Worm (Caenorhabditis elegans) whole organism, L4 larva: ENCODE data around the gene dod-24.

Experiments
- ceh-62 ChIP-seq: sonication (generic microtip); optimal IDR thresholded peaks from 2 replicates; lab custom pipeline; 2017; ENCODE audit warnings: missing biosample characterization, missing genetic modification characterization
- ceh-82 ChIP-seq: sonication (generic microtip); optimal IDR thresholded peaks from 2 replicates; lab custom pipeline; 2017; ENCODE audit warnings: missing biosample characterization, missing genetic modification characterization
- ces-1 ChIP-seq: fragments of 150-350 bp; sonication (generic microtip); optimal IDR thresholded peaks from 4 replicates; lab custom pipeline; 2014; ENCODE audit warnings: missing biosample characterization, missing genetic modification reagents, missing genetic modification characterization
- fos-1 ChIP-seq: fragments of 150-350 bp; optimal IDR thresholded peaks from 2 replicates; lab custom pipeline; 2014; ENCODE audit warnings: missing biosample characterization, missing genetic modification characterization
- lin-13 ChIP-seq: fragments of 150-350 bp; optimal IDR thresholded peaks from 2 replicates; lab custom pipeline; 2014; ENCODE audit warnings: missing biosample characterization, missing genetic modification reagents, missing genetic modification characterization
- lir-3 ChIP-seq: sonication (generic microtip); optimal IDR thresholded peaks from 2 replicates; lab custom pipeline; 2016; ENCODE audit warnings: mild to moderate bottlenecking, missing genetic modification characterization, missing compliant biosample characterization
- mep-1 ChIP-seq: fragments of 150-350 bp; sonication (generic microtip); optimal IDR thresholded peaks from 3 replicates; lab custom pipeline; 2014; ENCODE audit warnings: missing biosample characterization, missing genetic modification characterization
- nhr-76 ChIP-seq: fragments of 150-350 bp; optimal IDR thresholded peaks from 2 replicates; lab custom pipeline; 2014; ENCODE audit warnings: missing biosample characterization, missing genetic modification characterization
- pha-4 ChIP-seq, 2 experiments: fragments of 150-350 bp in 1 of 2; fragments of 200-800 bp in 1 of 2; sonication (Bioruptor generic) in 1 of 2; IDR thresholded peaks in 1 of 2; optimal IDR thresholded peaks in 1 of 2; 2 replicates each; pipeline versions ENCODE4 v1.3.6 to Lab custom; 2014 to 2022; ENCODE audit warnings: missing genetic modification characterization in 2 of 2, missing genetic modification reagents in 2 of 2, missing biosample characterization in 1 of 2, missing compliant biosample characterization in 1 of 2
- pqm-1 ChIP-seq: sonication (generic microtip); optimal IDR thresholded peaks from 2 replicates; lab custom pipeline; 2017; ENCODE audit warnings: missing biosample characterization, missing genetic modification characterization
- set-16 ChIP-seq: fragments of 200-800 bp; sonication (Bioruptor generic); IDR thresholded peaks from 2 replicates; pipeline ENCODE4 v1.3.6; 2022; ENCODE audit warnings: missing genetic modification reagents, missing genetic modification characterization, missing compliant biosample characterization
- spr-3 ChIP-seq: fragments of 200-800 bp; sonication (Bioruptor generic); optimal IDR thresholded peaks from 2 replicates; lab custom pipeline; 2018; ENCODE audit warnings: mild to moderate bottlenecking, missing genetic modification characterization, missing compliant biosample characterization
- unc-130 ChIP-seq: sonication (generic microtip); optimal IDR thresholded peaks from 2 replicates; lab custom pipeline; 2016; ENCODE audit warnings: missing genetic modification reagents, missing genetic modification characterization, missing compliant biosample characterization
- unc-39 ChIP-seq: sonication (generic microtip); optimal IDR thresholded peaks from 2 replicates; lab custom pipeline; 2017; ENCODE audit warnings: missing biosample characterization, missing genetic modification characterization

- no peak for TF ChIP-seq lin-13 (GFP tag; lab: Kevin White, UChicago)
- no peak for TF ChIP-seq spr-3
- TF ChIP-seq pqm-1 (tag; lab: Kevin White, UChicago), result peak; percentile 29
- no peak for TF ChIP-seq nhr-76 (tag; lab: Kevin White, UChicago)
- no peak for TF ChIP-seq unc-39 (tag; lab: Kevin White, UChicago)
- TF ChIP-seq ces-1 (GFP tag; lab: Kevin White, UChicago), result no peak
- TF ChIP-seq pha-4 (GFP tag; IDR thresholded peaks at IDR 0.05; lab: Robert Waterston, UW), result no peak
- TF ChIP-seq pha-4 (tag; optimal IDR thresholded peaks at IDR 0.05; lab: Kevin White, UChicago), result no peak
- no peak for TF ChIP-seq ceh-82 (tag; lab: Kevin White, UChicago)
- TF ChIP-seq ceh-62, result no peak
- TF ChIP-seq set-16 (GFP tag; lab: Robert Waterston, UW), result no peak
- no peak for TF ChIP-seq unc-130
- no peak for TF ChIP-seq fos-1 (tag; lab: Kevin White, UChicago)
- TF ChIP-seq mep-1 (tag; lab: Kevin White, UChicago), result no peak
- TF ChIP-seq lir-3 (tag; lab: Kevin White, UChicago), result no peak
These were observed 23.9 kb upstream of the dod-24 start, which contains the start of gene dod-22 for ce11 chrIV:12965074-12965473.
